Fruit fly (Drosophila melanogaster): ENCODE data around the gene CG12994.

Gene CG12994

DNA sequence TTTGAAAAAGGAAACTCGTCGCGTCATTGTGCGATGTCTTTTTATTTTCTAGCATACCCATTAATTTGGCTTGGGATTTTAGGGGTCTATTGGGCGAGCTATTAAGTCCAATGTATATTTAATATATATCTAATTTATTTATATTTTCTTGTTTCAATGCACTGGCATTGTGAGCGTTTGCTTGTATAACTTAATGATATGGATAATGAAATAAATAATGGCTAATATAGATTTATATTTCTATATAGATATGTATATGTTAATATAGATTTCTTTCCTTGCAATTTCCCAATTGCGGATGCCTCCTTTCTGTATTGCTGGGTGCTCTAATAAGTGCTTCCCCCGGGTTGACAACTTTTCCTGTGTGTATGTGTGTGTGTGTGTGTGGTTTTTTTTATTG, 27.8 kb upstream of the CG12994 start (continued):
- TF ChIP-seq Drgx (GFP tag; IDR thresholded peaks at IDR 0.05) = no peak
- no peak for TF ChIP-seq Camta (GFP tag; optimal IDR thresholded peaks at IDR 0.05)
- no peak for TF ChIP-seq Asciz (GFP tag; optimal IDR thresholded peaks at IDR 0.05)
- TF ChIP-seq CG6254 (GFP tag; optimal IDR thresholded peaks at IDR 0.05) = peak; percentile 13
- TF ChIP-seq H2.0 (GFP tag; IDR thresholded peaks at IDR 0.05) = no peak
- TF ChIP-seq CG14860 (GFP tag; IDR thresholded peaks at IDR 0.05; ENCODE audit: partially characterized antibody) = no peak
- no peak for TF ChIP-seq CG3838 (GFP tag; optimal IDR thresholded peaks at IDR 0.05)
- no peak for TF ChIP-seq CG18764 (GFP tag; optimal IDR thresholded peaks at IDR 0.05)
- peak; percentile 37 for TF ChIP-seq CG9727 (GFP tag; optimal IDR thresholded peaks at IDR 0.05)
- TF ChIP-seq lmd (GFP tag; IDR thresholded peaks at IDR 0.05) = no peak; the same call in 1 of the 2 replicates
- no peak for TF ChIP-seq CG10431 (GFP tag; optimal IDR thresholded peaks at IDR 0.05)
- peak; percentile 20 for TF ChIP-seq cg (GFP tag; optimal IDR thresholded peaks at IDR 0.05)
- no peak for TF ChIP-seq Adf1 (GFP tag; IDR thresholded peaks at IDR 0.05)
- no peak for TF ChIP-seq yki (optimal IDR thresholded peaks at IDR 0.05)
- peak; percentile 11 for TF ChIP-seq nmo (GFP tag; optimal IDR thresholded peaks at IDR 0.05)
- TF ChIP-seq Eip74EF (GFP tag; optimal IDR thresholded peaks at IDR 0.05) = no peak
- no peak for TF ChIP-seq Oaz (GFP tag; IDR thresholded peaks at IDR 0.05)
- no peak for TF ChIP-seq Hey (tag; optimal IDR thresholded peaks at IDR 0.05)
- no peak for TF ChIP-seq pum (GFP tag; optimal IDR thresholded peaks at IDR 0.05)
- no peak for TF ChIP-seq jing (GFP tag; optimal IDR thresholded peaks at IDR 0.05)
- TF ChIP-seq CrebB (tag; optimal IDR thresholded peaks at IDR 0.05) = no peak
- no peak for TF ChIP-seq CG14965 (GFP tag; optimal IDR thresholded peaks at IDR 0.05; ENCODE audit: borderline replicate concordance)
- TF ChIP-seq stwl (tag; optimal IDR thresholded peaks at IDR 0.05) = no peak
- TF ChIP-seq CG31224 (GFP tag; IDR thresholded peaks at IDR 0.05) = no peak
- no peak for TF ChIP-seq PHDP (tag; optimal IDR thresholded peaks at IDR 0.05)
- TF ChIP-seq CG31365 (tag; optimal IDR thresholded peaks at IDR 0.05) = no peak
- TF ChIP-seq Ptx1 (GFP tag; IDR thresholded peaks at IDR 0.05) = 0 out of 2 replicates have a peak, but pooled peaks have one; percentile 8
- TF ChIP-seq HLHmδ (GFP tag; optimal IDR thresholded peaks at IDR 0.05) = no peak
- peak; percentile 80 for TF ChIP-seq CG17361 (GFP tag; IDR thresholded peaks at IDR 0.05)
- TF ChIP-seq Fer3 (tag; optimal IDR thresholded peaks at IDR 0.05) = no peak
- TF ChIP-seq CG9437 (GFP tag; optimal IDR thresholded peaks at IDR 0.05) = peak; percentile 11
- TF ChIP-seq CG17359 (tag; optimal IDR thresholded peaks at IDR 0.05) = peak; percentile 13
- peak; percentile 25 for TF ChIP-seq dmrt99B (tag; optimal IDR thresholded peaks at IDR 0.05)
- no peak for TF ChIP-seq prd (optimal IDR thresholded peaks at IDR 0.05)
- TF ChIP-seq prd (GFP tag; IDR thresholded peaks at IDR 0.05) = peak; percentile 10; the same call in 1 of the 3 replicates
- peak; percentile 10 for TF ChIP-seq Hr3 (GFP tag; optimal IDR thresholded peaks at IDR 0.05)
- TF ChIP-seq CG11695 (GFP tag; IDR thresholded peaks at IDR 0.05) = no peak
- TF ChIP-seq CG9797 (GFP tag; optimal IDR thresholded peaks at IDR 0.05) = no peak
- no peak for TF ChIP-seq chm (GFP tag; IDR thresholded peaks at IDR 0.05)
- TF ChIP-seq CG3407 (GFP tag; optimal IDR thresholded peaks at IDR 0.05) = no peak
- TF ChIP-seq slou (GFP tag; optimal IDR thresholded peaks at IDR 0.05) = no peak
- no peak for TF ChIP-seq ttk (GFP tag; IDR thresholded peaks at IDR 0.05)
- no peak for TF ChIP-seq CG18476 (GFP tag; optimal IDR thresholded peaks at IDR 0.05)
- no peak for TF ChIP-seq chn (GFP tag; optimal IDR thresholded peaks at IDR 0.05)
- TF ChIP-seq Chrac-16 (GFP tag; optimal IDR thresholded peaks at IDR 0.05) = no peak
- TF ChIP-seq YL-1 (GFP tag; optimal IDR thresholded peaks at IDR 0.05) = no peak
- TF ChIP-seq Hr39 (optimal IDR thresholded peaks at IDR 0.05) = no peak
- TF ChIP-seq usp (GFP tag; optimal IDR thresholded peaks at IDR 0.05) = no peak
- no peak for TF ChIP-seq Aef1 (GFP tag; IDR thresholded peaks at IDR 0.05)
- no peak for TF ChIP-seq CG34422 (GFP tag; IDR thresholded peaks at IDR 0.05)
- peak; percentile 54; the same call in 1 of the 2 replicates for TF ChIP-seq Xrp1 (GFP tag; IDR thresholded peaks at IDR 0.05)
- no peak for TF ChIP-seq CG7928 (GFP tag; optimal IDR thresholded peaks at IDR 0.05)
- TF ChIP-seq sna (GFP tag; IDR thresholded peaks at IDR 0.05; ENCODE audit: partially characterized antibody) = no peak
